Worm (Caenorhabditis elegans): ENCODE measurements around the gene T28A11.3.

The T28A11.3 gene

DNA sequence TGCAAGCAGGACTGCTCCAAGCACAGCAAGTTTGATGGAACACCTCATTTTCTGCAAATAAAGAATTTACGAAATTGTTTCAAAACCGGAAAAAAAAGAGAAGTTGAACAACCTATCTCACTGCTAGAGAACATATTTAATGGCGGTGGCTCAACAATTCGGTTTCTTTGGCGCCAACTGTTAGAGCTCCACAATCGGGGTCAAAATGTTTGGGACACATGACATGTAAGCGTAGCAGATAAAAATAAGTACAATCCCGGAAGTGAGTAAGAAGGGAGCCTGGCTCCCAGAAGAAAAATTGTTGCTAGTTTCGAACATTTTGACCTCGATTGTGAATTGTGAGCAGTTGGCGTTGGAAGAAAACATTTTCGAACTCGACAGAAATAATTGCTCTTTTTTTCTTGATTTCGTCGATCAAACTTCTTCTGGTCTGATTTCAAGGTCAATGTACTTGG, 15.9 kb upstream of the T28A11.3 start, which contains the start of gene T28A11.16:
Gene T28A11.16 (minus strand): TSS at position 51 of the 455 bp plus-strand sequence.
- TF ChIP-seq zip-8 (tag; optimal IDR thresholded peaks at IDR 0.05) (no peak), hlh-1 (tag; optimal IDR thresholded peaks at IDR 0.05) (no peak), ceh-39 (tag; optimal IDR thresholded peaks at IDR 0.05) (no peak), ztf-11 (tag; optimal IDR thresholded peaks at IDR 0.05) (no peak), ceh-83 (GFP tag; optimal IDR thresholded peaks at IDR 0.05) (no peak), nhr-237 (tag; optimal IDR thresholded peaks at IDR 0.05) (no peak), flh-1 (GFP tag; optimal IDR thresholded peaks at IDR 0.05) (no peak), ces-1 (GFP tag; optimal IDR thresholded peaks at IDR 0.05) (no peak)

- TF ChIP-seq flh-1 (GFP tag; optimal IDR thresholded peaks at IDR 0.05) (no peak), lin-32 (GFP tag; optimal IDR thresholded peaks at IDR 0.05) (no peak), snpc-4 (tag; optimal IDR thresholded peaks at IDR 0.05) (no peak), nhr-76 (tag; optimal IDR thresholded peaks at IDR 0.05) (no peak), tbx-8 (GFP tag; optimal IDR thresholded peaks at IDR 0.05) (no peak), nhr-237 (tag; optimal IDR thresholded peaks at IDR 0.05) (no peak), blmp-1 (tag; optimal IDR thresholded peaks at IDR 0.05) (no peak), nhr-28 (tag; optimal IDR thresholded peaks at IDR 0.05) (no peak), mep-1 (tag; optimal IDR thresholded peaks at IDR 0.05) (no peak), hlh-1 (tag; optimal IDR thresholded peaks at IDR 0.05) (no peak), bed-3 (GFP tag; optimal IDR thresholded peaks at IDR 0.05) (no peak), nhr-2 (tag; optimal IDR thresholded peaks at IDR 0.05) (no peak), pha-4 (tag; optimal IDR thresholded peaks at IDR 0.05) (no peak), unc-62 (GFP tag; optimal IDR thresholded peaks at IDR 0.05) (no peak), ceh-39 (tag; optimal IDR thresholded peaks at IDR 0.05) (no peak), ztf-11 (tag; optimal IDR thresholded peaks at IDR 0.05) (no peak), lin-13 (tag; optimal IDR thresholded peaks at IDR 0.05) (no peak), M03D4.4 (tag; optimal IDR thresholded peaks at IDR 0.05) (no peak), unc-39 (tag; optimal IDR thresholded peaks at IDR 0.05) (no peak)
Measured at ce11 chrV:3260075-3260474, 15.1 kb upstream of the T28A11.3 start, which contains the start of gene srbc-5. TSS of gene srbc-5 (plus strand) at chrV:3260375.

ce11 chrV:3266189-3266588, 8.9 kb upstream of the T28A11.3 start, which contains the start of gene T28A11.17:
TSS of gene T28A11.17 (minus strand) at chrV:3266289.
- TF ChIP-seq nhr-76 (tag; optimal IDR thresholded peaks at IDR 0.05) (no peak), sptf-1 (tag; optimal IDR thresholded peaks at IDR 0.05) (no peak), sem-2 (GFP tag; optimal IDR thresholded peaks at IDR 0.05) (no peak), unc-120 (tag; optimal IDR thresholded peaks at IDR 0.05; ENCODE audit: poor library complexity, severe bottlenecking) (no peak), M03D4.4 (tag; optimal IDR thresholded peaks at IDR 0.05) (no peak), ceh-39 (tag; optimal IDR thresholded peaks at IDR 0.05) (no peak)

DNA sequence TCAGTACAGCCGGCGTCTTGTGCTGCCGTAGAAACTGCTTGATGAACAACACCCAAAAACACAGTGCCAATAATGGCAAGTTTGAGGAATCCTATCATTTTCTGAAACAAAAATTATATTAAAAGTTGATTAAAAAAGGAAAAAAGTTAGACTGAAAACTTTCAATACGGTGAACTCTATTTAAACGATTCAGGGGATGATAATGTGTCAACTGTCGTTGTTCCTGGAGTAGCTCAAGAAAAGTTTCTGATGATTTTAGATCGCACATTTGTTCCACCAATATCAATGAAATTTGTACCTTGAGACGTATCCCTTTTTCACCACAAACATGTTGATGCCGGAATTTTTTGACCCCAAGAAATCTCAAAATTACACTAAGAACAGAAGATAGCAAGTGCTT, 7.2 kb upstream of the T28A11.3 start, which contains the start of gene T28A11.18:
Gene T28A11.18 (minus strand): TSS at position 101 of the 400 bp plus-strand sequence.
- no peak for TF ChIP-seq bed-3 (GFP tag; optimal IDR thresholded peaks at IDR 0.05)
- TF ChIP-seq lin-13 (tag; optimal IDR thresholded peaks at IDR 0.05) = no peak
- TF ChIP-seq drap-1 (GFP tag; optimal IDR thresholded peaks at IDR 0.05) = no peak
- TF ChIP-seq ceh-83 (GFP tag; optimal IDR thresholded peaks at IDR 0.05) = no peak
- no peak for TF ChIP-seq elt-3 (tag; optimal IDR thresholded peaks at IDR 0.05)
- TF ChIP-seq unc-120 (tag; optimal IDR thresholded peaks at IDR 0.05; ENCODE audit: poor library complexity, severe bottlenecking) = no peak
- TF ChIP-seq sem-2 (GFP tag; optimal IDR thresholded peaks at IDR 0.05) = no peak
- TF ChIP-seq elt-1 (tag; optimal IDR thresholded peaks at IDR 0.05; ENCODE audit: borderline replicate concordance, insufficient read depth) = no peak
- TF ChIP-seq M03D4.4 (tag; optimal IDR thresholded peaks at IDR 0.05) = no peak
- no peak for TF ChIP-seq unc-62 (GFP tag; optimal IDR thresholded peaks at IDR 0.05)
- no peak for TF ChIP-seq nhr-12 (tag; optimal IDR thresholded peaks at IDR 0.05)
- no peak for TF ChIP-seq flh-1 (GFP tag; optimal IDR thresholded peaks at IDR 0.05)
- no peak for TF ChIP-seq nhr-76 (tag; optimal IDR thresholded peaks at IDR 0.05)
- no peak for TF ChIP-seq zip-8 (tag; optimal IDR thresholded peaks at IDR 0.05)
- TF ChIP-seq lin-32 (GFP tag; optimal IDR thresholded peaks at IDR 0.05) = no peak
- no peak for TF ChIP-seq ceh-43 (GFP tag; optimal IDR thresholded peaks at IDR 0.05)
- TF ChIP-seq lsy-2 (tag; optimal IDR thresholded peaks at IDR 0.05) = no peak

DNA sequence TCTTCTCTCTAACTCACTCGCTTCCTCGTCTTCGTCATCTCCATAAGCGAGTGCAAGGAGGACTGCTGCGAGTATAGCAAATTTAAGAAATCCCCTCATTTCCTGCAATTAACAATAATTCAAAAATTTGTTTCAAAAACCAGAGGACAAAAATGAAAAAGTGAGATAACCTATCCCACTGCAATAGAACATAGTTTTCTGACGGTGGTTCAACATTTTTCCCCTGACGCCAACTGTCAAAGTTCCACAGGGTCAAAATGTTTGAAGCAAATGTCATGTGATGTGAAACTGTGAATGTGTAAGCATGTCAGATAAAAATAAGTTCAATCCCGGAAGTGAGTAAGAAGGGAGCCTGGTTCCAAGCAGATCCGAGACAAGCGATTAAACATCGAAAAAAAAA, 5.7 kb upstream of the T28A11.3 start, which contains the start of gene T28A11.19:
Gene T28A11.19 (minus strand): TSS at position 108 of the 400 bp plus-strand sequence.
- TF ChIP-seq nhr-237 (tag; optimal IDR thresholded peaks at IDR 0.05) (no peak), tbx-8 (GFP tag; optimal IDR thresholded peaks at IDR 0.05) (no peak)

Measured in whole organism, mixed stage, embryonic.